Worm (Caenorhabditis elegans) whole organism, midembryonic: Measurements from ENCODE around the gene F46B3.8.

ENCODE experiments used
- T22C8.4 ChIP-seq: fragments of 200-800 bp; sonication (Bioruptor generic); IDR thresholded peaks from 2 replicates; pipeline ENCODE4 v1.3.6; 2022; ENCODE audit warnings: missing genetic modification characterization, missing compliant biosample characterization
- flt-1 ChIP-seq: fragments of 200-800 bp; sonication (Bioruptor generic); IDR thresholded peaks from 2 replicates; pipeline ENCODE4 v1.3.6; 2022; ENCODE audit warnings: missing genetic modification characterization, missing compliant biosample characterization
- tab-1 ChIP-seq: fragments of 200-800 bp; sonication (Bioruptor generic); IDR thresholded peaks from 2 replicates; pipeline ENCODE4 v1.3.6; 2022; ENCODE audit warnings: missing genetic modification characterization, missing compliant biosample characterization

DNA sequence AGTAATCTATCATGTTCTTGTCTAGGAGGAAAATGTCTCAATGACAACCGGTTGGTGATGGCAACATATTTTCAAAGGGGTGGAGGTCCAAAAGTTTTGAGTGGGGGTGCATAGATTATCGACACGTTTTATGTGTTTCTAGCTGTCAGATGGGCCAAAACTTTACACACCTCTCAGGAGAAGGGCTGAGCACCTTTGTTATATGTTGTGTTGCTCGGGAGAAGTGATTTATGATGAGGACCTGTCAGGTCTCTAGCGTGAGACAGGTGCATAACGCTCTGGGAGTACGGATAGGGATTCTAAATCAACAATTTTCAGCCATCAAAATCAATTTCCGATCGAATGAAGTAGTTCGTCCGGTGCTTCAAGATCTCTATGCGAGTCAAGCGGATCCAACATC, 33.7 kb upstream of the F46B3.8 start:
- TF ChIP-seq T22C8.4, result no peak
- TF ChIP-seq tab-1 (GFP tag; lab: Robert Waterston, UW), result no peak
- no peak for TF ChIP-seq flt-1 (GFP tag; lab: Robert Waterston, UW)
